Worm (Caenorhabditis elegans) whole organism, dauer: ENCODE data around the gene scrm-5.
"Not testable (repeated sequence)": the region's sequence is repeated elsewhere in the genome, so short reads cannot be mapped to it uniquely, and the experiment has no call there.

Experiments used
- unc-62 ChIP-seq: sonication (generic microtip); optimal IDR thresholded peaks from 2 replicates; lab custom pipeline; 2017; ENCODE audit warnings: missing biosample characterization, missing genetic modification reagents, missing genetic modification characterization

scrm-5 gene

DNA sequence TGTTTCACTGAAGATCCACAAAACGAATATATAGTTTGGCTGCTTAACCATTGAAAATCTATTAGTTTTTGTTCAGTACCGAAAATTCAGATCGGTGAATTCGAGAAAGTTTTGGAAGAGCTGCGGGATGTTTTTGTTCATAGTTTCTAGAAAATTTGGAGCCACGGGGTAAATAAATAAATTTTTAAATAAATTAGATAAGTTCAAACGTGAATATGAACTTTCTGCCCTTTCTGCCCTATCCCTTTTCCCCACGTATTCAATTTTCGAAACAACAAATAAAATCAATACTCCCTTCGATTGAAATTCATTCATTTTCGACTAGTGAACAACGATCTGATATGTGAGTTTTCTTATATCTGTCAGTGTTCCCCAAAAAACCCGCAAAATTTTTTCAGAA is at the start of gene scrm-5:
Gene scrm-5 (plus strand): TSS at position 301 of the 400 bp plus-strand sequence.
- no peak for TF ChIP-seq unc-62

DNA sequence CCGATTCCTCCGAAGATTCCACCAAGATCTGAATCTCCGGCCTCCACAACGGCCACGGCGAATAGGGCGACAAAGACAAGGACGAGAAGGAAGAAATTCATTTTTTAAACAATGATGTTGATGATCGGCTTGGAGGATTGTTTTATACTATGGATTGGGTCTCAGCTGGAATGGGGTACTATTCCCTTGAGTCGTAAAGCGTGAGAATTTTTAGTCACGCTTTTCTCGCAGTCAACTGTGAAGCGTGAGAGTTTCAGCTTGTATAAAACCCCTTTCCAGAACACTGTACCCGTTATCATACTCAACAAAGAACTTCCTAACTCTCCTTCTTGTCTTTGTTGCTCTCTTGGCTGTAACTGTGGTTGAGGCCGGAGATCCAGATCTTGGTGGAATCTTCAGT is 47.7 kb upstream of the scrm-5 start, which contains the start of gene F49F1.15:
Gene F49F1.15 (minus strand): TSS at position 101 of the 400 bp plus-strand sequence.
- no peak for TF ChIP-seq unc-62

DNA sequence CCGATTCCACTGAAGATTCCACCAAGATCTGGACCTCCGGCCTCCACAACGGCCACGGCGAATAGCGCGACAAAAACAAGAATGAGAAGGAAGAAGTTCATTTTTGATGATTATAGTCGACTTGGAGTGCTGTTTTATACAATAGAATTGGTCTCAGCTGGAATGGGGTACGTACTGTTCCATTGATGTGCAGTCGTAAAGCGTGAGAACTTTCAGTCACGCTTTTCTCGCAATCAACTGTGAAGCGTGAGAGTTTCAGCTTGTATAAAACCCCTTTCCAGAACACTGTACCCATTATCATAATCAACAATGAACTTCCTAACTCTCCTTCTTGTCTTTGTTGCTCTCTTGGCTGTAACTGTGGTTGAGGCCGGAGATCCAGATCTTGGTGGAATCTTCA is 46.6 kb upstream of the scrm-5 start, which contains the start of the genes F49F1.4 and F49F1.2:
Gene F49F1.4 (minus strand): TSS at position 101 of the 400 bp plus-strand sequence.
Gene F49F1.2 (plus strand): TSS at position 310 of the 400 bp plus-strand sequence.
- no peak for TF ChIP-seq unc-62

DNA sequence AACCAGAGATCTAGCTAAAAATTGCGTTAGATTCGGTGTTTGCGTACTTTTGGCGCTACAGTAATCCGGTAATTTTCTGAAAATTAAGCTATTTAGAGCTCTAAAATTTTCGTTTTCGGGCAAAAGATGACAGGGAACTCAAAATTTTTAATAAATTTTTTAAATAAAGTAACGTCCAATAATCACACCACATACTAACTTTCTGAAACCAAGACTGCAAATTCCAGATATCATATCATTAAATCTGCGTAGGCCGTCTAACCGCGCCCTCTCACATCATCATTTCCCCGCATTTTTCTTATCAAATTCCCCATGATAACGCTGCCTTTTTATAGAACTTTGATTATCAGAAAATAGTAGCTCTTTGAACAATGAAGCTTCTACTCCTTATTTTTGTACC is 44.8 kb upstream of the scrm-5 start, which contains the start of gene drd-50:
Gene drd-50 (plus strand): TSS at position 301 of the 400 bp plus-strand sequence.
- TF ChIP-seq unc-62: no peak

DNA sequence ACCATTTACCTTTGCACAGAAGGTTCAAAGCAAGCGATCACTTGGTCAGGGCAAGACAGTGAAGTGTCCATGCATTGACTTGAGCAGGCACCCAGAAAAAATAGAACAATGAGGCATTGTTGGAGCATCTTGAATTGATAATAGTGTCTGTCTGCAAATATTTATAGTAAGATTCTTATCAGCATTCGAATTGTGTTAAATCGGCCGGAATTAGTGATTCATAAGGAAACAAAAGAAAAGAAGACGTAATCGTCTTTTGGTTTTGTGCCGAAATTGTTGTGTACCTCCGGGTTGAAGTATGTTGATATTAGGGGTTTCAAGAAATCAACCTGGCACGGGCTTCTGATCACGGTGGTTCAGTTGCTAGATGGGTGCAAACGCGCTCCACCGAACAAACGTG is 42.0 kb upstream of the scrm-5 start, which contains the start of gene F49F1.5:
Gene F49F1.5 (minus strand): TSS at position 153 of the 400 bp plus-strand sequence.
- no peak for TF ChIP-seq unc-62

DNA sequence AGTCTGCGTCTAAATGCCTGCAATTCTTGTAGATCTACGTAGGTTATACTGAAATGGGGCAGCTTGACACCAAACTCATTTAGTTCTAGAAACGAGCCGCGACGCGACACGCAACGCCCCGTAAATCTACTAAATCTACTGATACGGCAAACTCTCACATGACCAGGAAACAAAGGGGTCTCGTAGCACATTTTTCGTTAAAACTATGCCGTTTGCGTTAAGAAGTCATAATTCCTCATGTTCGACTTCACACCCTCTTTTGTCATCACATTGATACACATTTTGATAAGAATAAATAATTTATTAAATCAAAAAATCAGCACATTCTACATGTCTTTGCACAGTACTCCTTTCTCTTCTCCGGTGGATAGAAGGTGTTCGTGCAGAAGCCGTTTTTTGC is 41.2 kb upstream of the scrm-5 start:
- no peak for TF ChIP-seq unc-62

DNA sequence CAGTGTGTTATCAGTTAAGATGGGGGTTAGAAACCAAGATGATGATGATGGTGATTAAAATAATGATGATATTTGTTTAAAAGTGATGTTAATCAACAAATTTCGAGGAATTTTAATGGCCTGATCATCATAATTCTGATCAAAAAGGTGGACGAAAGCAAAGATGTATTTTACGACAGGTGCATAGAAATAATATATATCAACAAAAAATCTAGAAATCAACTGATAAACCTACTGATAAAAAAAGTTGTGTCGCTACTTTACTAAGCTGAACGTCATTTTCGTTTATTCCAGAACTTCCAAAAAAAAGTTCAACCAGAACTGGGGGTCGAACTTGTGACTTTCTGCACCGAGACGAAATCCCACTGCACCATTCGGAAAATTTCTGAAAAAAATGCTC is 39.1 kb upstream of the scrm-5 start, which contains the start of gene mul-1:
Gene mul-1 (minus strand): TSS at position 84 of the 400 bp plus-strand sequence.
- TF ChIP-seq unc-62: no peak

DNA sequence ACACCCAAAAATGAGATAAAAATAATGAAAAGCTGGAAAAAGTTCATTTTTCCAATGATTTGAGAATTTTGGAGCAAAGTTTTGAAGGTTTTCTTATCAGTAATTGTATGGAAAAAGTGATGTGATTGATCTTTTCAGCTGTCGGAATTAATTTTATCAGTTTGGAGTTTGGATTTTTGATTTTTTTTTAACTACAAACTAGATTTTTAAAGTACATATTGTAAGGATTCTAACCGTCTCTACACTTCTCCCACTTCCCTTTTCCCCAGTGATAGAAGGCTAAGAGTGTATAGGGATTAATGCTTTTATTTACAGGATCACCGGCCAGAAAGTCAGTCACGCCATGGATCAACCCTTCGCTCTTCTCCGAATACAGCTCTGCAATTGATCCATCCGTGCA is 36.6 kb upstream of the scrm-5 start, which contains the start of gene F49F1.7:
Gene F49F1.7 (minus strand): TSS at position 101 of the 400 bp plus-strand sequence.
- TF ChIP-seq unc-62: not testable (repeated sequence)

DNA sequence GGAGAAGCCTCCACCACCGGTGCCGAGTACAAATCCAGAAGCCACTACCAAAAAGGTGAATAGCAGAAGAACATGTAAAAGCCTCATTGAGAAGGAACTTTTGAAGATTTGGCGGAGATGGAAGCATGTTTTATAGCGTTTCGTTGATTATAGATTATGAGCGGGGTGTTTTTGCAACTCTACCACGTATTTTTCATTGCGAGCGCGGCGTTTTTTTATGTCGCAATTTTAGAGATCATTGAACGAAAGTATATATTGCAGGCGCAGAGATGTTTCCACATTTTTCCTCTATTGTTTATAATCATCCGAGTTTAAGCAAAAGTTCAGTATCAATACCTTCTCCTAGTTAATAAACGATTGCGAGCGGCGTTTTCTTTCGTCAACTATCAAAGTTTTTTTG is 26.5 kb upstream of the scrm-5 start, which contains the start of gene F49F1.17:
Gene F49F1.17 (minus strand): TSS at position 101 of the 400 bp plus-strand sequence.
- no peak for TF ChIP-seq unc-62

DNA sequence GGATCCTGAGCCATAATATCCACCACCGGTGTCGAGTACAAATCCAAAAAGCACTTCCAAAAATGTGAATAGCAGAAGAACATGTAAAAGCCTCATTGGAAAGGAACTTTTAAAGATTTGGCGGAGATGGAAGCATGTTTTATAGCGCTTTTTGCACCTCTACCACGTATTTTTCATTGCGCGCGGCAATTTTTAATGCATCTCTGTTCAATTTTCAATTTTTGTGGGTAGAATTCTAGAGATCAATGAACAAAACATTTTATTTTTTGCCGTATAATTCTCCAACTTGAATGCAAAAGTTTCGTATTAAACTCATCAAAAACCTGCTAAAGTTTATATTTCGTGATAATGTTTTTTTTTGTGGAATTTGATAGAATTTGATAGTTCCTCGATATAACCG is 24.7 kb upstream of the scrm-5 start, which contains the start of gene F49F1.9:
Gene F49F1.9 (minus strand): TSS at position 101 of the 400 bp plus-strand sequence.
- no peak for TF ChIP-seq unc-62

DNA sequence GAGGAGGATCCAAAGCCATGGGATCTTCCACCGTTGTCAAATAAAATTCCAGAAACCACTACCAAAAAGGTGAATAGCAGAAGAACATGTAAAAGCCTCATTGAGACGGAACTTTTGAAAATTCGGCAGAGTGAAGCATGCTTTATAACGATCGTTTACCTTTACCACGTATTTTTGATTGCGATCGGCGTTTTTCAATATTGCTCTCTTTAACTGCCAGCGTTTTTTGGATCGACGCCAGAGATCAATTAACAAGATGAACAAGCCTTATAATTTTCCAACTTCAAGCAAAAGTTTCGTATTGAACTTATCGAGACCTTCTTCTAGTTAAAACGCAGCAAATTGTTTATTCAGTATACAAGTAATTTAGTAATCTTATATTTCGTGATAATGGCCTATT is 23.2 kb upstream of the scrm-5 start, which contains the start of gene F49F1.10:
Gene F49F1.10 (minus strand): TSS at position 101 of the 400 bp plus-strand sequence.
- no peak for TF ChIP-seq unc-62

DNA sequence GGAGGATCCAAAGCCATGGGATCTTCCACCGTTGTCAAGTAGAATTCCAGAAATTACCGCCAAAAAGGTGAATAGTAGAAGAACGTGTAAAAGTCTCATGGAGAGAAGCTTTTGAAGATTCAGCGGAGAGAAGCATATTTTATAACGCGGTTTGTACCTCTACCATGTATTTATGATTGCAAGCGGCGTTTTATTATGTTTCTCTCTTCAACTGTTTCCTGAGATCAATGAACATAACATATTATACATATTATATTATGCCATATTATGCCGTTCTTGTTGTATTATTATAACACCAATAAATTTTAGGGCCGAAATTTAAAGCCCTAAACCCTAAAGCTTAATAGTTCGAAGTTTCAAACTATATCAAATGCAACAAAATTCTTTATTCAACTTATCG is 22.0 kb upstream of the scrm-5 start, which contains the start of gene F49F1.18:
Gene F49F1.18 (minus strand): TSS at position 101 of the 400 bp plus-strand sequence.
- TF ChIP-seq unc-62: no peak

DNA sequence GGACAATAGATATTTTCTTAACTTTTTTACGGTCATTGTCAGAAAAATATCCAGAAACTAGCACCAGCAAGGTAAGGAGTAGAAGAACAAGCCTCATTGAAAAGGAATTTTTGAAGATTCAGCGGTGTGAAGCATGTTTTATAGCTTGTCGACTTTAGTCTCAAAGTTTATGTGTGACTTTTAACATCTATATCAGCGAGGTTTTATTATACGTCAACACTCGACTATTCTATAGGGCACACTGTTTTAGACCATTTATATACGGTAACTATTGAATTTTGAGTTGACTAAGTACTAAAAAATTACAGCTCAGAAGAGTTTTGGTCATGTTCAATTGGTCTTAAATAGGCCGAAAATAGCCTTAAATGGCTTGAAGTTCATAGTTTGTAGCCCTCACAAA is 20.9 kb upstream of the scrm-5 start, which contains the start of gene F49F1.11:
Gene F49F1.11 (minus strand): TSS at position 101 of the 400 bp plus-strand sequence.
- no peak for TF ChIP-seq unc-62

DNA sequence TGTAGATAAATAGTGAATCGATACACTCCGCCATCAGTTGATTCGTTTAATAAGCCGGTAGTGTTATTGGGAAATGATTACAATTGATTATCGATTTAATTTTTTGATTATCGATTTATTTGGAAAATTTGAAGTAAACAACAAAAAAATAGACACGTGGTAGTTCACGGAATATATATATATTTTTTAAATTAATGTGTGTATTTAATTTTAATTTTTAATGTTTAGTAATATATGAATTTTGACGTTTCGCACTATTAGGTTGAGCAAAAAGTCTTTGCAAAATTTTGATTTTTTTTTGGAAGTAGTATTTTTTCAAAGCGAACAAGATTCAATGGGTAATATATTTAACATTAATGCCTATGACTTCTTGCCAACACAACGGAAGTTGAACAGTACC is 19.2 kb upstream of the scrm-5 start, which contains the start of gene F49F1.12:
Gene F49F1.12 (minus strand): TSS at position 101 of the 400 bp plus-strand sequence.
- TF ChIP-seq unc-62: not testable (repeated sequence)

DNA sequence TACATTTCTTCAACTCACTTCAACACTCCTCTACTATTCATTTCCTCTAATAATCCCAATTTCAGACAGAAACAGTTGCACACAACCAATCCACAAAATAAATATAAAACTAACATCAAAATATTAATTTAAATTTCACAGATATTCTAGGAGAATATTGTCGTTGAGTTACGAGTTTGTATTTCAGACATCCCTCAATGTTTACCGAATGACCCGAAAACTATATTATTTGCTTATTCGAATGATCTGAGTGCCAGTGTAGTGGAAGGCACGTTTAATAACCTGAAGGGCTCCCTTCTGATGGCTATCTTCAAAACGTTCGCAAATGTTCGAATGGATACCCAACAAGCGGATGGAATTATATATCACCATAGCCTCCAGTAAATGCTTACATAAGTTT is 17.4 kb upstream of the scrm-5 start, which contains the start of gene R07C12.3:
Gene R07C12.3 (plus strand): TSS at position 301 of the 400 bp plus-strand sequence.
- no peak for TF ChIP-seq unc-62

DNA sequence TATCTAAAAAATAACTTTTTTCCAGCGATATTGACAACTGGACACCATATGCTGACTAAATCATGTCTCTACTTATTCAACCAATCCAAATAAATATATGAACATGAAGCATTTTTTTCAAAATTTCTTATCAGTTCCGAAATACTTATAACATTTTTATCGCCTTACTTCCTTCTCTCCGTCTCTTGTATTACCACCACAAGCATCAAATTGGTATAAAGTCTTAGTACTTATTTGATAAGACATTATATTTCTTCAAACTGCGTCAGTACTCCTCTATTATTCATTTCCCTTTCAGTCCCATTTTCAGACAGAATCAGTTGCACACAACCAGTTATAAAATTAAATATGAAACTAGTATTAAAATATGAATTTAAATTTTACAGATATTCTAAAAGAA is 14.3 kb upstream of the scrm-5 start:
- no peak for TF ChIP-seq unc-62

DNA sequence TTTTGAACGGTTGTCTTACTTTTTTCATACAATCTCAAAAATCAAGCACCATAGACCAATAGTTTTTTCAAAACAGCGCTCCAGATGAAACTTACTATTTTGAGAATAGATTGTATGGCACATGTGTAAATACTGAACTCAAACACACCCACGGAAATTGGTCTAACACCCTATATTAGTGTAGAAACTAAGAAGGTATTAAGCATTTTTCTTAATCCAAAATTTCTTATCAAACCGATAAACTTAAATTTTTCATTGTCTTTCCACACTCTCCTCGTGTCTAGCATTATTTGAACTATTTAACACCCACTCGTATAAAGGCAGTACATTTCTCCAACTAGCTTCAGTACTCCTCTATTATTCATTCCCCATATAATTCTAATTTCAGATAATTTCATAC is 12.1 kb upstream of the scrm-5 start:
- no peak for TF ChIP-seq unc-62

DNA sequence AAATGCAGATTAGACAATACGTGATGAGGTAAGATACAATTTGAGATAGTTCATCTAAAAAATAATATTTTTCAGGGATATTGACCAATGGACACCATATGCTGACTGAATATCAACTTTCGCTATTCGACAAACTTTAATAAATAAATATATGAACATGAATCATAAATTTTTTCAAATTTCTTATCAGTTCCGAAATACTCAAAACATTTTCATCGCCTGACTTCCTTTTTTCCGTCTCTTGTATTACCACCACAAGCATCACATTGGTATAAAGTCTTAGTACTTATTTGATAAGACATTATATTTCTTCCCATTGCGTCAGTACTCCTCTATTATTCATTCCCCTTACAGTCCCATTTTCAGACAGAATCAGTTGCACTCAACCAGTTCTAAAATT is 10.1 kb upstream of the scrm-5 start, which contains the start of the genes K08D10.10 and R07C12.1:
Gene K08D10.10 (plus strand): TSS at position 93 of the 400 bp plus-strand sequence.
Gene R07C12.1 (plus strand): TSS at position 314 of the 400 bp plus-strand sequence.
- TF ChIP-seq unc-62: no peak
